Fruit fly (Drosophila melanogaster) Kc167 (cell line): ENCODE measurements around the gene dnt.

Source experiments
- Myc ChIP-seq: fragments of >200 bp; optimal IDR thresholded peaks from 2 replicates; lab custom pipeline; 2017; ENCODE audit warnings: missing external identifiers
- Sin3A ChIP-seq: fragments of >200 bp; optimal IDR thresholded peaks from 2 replicates; lab custom pipeline; 2018; ENCODE audit warnings: missing external identifiers
- h ChIP-seq: fragments of >200 bp; optimal IDR thresholded peaks from 3 replicates; lab custom pipeline; 2018; ENCODE audit warnings: missing external identifiers
- insv ChIP-seq: fragments of >200 bp; optimal IDR thresholded peaks from 3 replicates; lab custom pipeline; 2018; ENCODE audit warnings: missing external identifiers
- psq ChIP-seq: fragments of >200 bp; optimal IDR thresholded peaks from 2 replicates; lab custom pipeline; 2017; ENCODE audit warnings: missing external identifiers
- ttk ChIP-seq: sonication (Bioruptor generic); optimal IDR thresholded peaks from 2 replicates; lab custom pipeline; 2017; ENCODE audit warnings: missing external identifiers

The dnt gene

DNA sequence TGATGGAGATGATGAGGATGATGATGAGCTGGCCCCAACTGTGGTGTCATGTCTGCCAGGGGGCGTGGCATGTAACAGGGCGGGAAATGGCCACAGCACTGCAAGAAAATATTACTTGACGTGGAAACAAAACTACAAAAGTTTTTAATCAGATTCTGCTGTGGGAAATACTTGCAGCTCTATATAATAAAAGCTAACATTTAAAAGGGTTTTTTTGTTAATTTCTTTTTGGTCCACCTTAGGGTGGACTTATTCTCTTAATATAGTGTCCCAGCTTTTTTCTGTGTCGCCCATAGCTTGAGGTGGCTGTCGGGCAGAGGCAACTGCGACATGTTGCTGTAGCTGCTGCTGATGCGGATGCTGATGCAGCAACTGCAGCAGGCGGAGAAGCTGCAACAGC is 34.4 kb downstream of the dnt start:
- TF ChIP-seq psq (lab: Kevin White, UChicago) (no peak), insv (lab: Kevin White, UChicago) (no peak), h (lab: Kevin White, UChicago) (no peak), Myc (no peak), Sin3A (no peak), ttk (lab: Kevin White, UChicago) (no peak)

DNA sequence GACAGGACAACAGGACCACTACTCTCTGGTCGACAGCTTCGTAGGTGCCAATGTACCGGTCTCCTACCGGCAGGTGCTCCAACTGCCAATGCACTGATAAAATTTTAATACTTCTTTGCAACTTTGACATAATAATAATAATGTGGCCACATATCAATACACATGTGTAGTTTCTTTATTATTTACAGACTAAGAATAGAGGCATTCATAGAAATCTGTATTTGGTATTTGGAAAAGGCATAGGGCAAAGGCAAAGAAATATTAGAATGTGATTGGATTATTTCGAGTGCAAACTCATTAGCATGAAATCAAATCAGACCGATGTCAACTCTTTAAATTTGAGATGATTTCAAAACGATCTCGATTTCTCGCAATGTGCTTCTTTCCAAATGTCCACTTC is 35.2 kb downstream of the dnt start:
- TF ChIP-seq ttk (lab: Kevin White, UChicago) (no peak), insv (lab: Kevin White, UChicago) (no peak), Sin3A (no peak)

DNA sequence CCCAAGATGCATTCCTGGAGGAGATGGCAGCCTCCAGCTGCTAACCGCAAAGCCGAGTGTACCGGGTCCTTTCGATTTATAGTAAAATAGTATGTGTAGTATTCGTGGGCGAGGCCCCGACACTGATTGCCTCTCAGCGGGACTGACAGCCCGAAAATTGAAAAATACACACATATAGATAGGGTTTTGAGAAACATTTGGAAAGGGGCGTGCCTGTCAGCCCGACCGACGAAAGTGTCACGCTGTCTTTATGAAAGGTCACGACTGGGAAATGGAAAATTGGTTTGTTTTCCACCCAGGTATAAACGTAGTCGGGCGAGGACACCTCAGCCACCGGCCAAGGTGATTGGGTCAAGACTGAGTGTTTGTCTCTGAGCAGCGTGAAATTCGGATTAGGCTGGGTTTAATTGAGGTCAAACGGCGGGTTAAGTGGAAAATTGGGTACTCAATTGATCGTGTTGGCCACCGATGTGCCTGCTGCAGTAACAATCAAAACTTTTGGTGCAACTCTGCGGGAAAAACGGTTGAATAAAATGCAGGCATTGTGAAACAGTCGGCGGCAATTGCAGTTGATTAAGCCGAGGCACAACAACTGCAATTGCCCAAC is 36.1 kb downstream of the dnt start:
- TF ChIP-seq Myc, result no peak
- no peak for TF ChIP-seq psq (lab: Kevin White, UChicago)
- no peak for TF ChIP-seq insv (lab: Kevin White, UChicago)
- TF ChIP-seq Sin3A, result no peak
- no peak for TF ChIP-seq h (lab: Kevin White, UChicago)
- TF ChIP-seq ttk (lab: Kevin White, UChicago), result no peak

DNA sequence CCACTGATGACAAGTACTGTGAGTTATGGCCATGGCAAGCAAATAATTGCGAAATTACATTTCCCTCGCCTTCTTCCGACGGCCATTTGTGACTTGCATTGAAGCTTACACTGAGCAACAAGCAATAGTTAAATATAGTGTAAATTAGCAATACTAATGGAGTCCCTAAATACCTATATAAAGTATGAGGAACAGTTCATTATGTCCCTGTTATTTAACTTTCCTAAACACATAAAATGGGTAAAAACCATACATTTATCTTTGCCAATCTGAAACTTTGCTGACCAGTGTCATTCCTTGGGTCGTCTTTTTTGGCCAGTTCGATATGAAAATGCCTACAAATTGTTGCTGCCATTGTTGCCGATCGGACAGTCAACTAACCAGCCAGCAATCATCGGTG is 37.6 kb downstream of the dnt start:
- TF ChIP-seq psq (lab: Kevin White, UChicago), result no peak
- TF ChIP-seq ttk (lab: Kevin White, UChicago), result no peak
- no peak for TF ChIP-seq insv (lab: Kevin White, UChicago)
- no peak for TF ChIP-seq Myc
- TF ChIP-seq h (lab: Kevin White, UChicago), result no peak
- TF ChIP-seq Sin3A, result no peak

- TF ChIP-seq ttk (lab: Kevin White, UChicago) (no peak), Myc (no peak)
These were observed 38.3 kb downstream of the dnt start for dm6 chr2L:19324737-19325136.

- no peak for TF ChIP-seq Sin3A
- no peak for TF ChIP-seq insv (lab: Kevin White, UChicago)
- TF ChIP-seq Myc, result no peak
- TF ChIP-seq h (lab: Kevin White, UChicago), result no peak
- TF ChIP-seq ttk (lab: Kevin White, UChicago), result no peak
- no peak for TF ChIP-seq psq (lab: Kevin White, UChicago)
These were observed 39.5 kb downstream of the dnt start for dm6 chr2L:19323530-19324023.

DNA sequence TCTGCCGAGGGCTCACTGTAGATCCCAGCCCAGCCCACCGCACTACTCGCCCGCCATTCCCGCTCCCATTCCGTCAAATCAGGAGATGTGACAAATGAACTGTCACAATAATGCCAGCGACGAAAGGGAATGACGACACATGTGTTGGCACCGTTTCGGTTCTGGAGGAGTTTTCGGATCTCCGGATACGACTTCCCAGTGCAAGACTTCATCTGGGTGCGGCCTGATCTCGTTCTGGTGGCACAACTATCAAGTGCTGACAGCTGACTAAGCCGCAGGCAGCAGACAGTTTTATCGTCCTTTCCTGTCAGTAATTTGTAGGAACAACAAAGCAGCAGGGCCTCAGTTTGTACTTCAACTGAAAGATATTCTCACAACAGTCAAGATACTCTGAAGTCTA is 40.3 kb downstream of the dnt start:
- TF ChIP-seq Myc (no peak), h (lab: Kevin White, UChicago) (no peak), insv (lab: Kevin White, UChicago) (no peak), Sin3A (no peak), psq (lab: Kevin White, UChicago) (no peak), ttk (lab: Kevin White, UChicago) (no peak)

DNA sequence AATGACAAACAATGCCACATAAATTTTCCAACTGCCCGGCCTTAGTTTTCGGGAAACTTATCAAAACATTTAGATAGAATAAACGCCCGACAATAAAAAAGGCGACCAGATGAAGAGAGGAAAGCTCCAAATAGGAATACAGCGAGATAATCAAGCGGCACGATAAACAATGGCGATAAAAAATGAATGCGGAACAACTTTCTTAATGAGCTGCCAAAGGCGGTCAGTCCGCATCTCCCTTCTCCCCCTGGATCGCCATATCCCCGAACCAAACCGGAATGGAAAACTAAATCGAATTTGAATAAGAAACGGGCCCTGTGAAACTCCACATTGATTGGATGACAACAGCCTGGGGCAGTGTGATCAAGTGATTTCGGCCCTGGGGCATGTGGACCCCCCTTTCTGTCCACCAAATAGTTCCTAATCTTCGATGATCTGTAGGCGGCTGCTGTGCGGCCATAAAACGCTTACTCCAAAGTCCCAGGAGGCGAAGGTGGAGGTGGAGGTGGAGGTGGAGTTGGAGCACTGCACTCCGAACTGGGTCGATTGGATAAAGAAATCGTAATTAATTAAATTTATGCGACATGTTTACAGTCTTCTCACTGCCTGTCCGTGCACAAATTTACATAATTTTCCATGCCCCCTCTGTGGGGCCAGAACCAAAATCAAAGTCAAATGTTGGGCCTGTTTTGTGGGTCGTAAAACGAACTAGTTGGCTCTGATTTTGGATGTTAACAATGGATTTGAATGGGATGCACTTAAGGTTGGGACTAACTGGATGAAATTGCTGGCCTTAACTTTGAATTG is 42.0 kb downstream of the dnt start:
- TF ChIP-seq insv (lab: Kevin White, UChicago) (no peak), h (lab: Kevin White, UChicago) (no peak), Sin3A (no peak), psq (lab: Kevin White, UChicago) (no peak)

- TF ChIP-seq psq (lab: Kevin White, UChicago) (no peak), ttk (lab: Kevin White, UChicago) (no peak), h (lab: Kevin White, UChicago) (no peak), insv (lab: Kevin White, UChicago) (no peak)
These were observed 43.7 kb downstream of the dnt start for dm6 chr2L:19319334-19319733.

DNA sequence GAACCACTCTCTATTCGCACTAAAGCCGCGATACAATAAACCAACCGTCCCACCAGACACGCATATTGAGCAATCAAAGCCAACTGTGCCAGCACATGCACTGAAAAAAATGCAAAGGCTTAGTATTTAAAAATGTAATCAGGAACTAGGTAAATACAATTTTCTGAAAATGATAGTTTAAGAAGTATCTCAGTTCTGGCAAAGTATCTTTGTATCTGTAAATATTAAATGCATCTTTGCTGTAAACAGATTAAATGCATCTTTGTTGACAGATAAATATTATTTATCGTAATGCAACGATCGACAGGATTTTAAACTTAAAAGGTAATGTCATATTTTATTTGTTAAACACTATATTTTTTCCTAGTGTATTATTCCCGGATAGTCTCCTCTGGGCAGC is 45.2 kb downstream of the dnt start:
- TF ChIP-seq Sin3A, result no peak
- no peak for TF ChIP-seq Myc
- no peak for TF ChIP-seq ttk (lab: Kevin White, UChicago)
- no peak for TF ChIP-seq insv (lab: Kevin White, UChicago)
- no peak for TF ChIP-seq psq (lab: Kevin White, UChicago)
- no peak for TF ChIP-seq h (lab: Kevin White, UChicago)

DNA sequence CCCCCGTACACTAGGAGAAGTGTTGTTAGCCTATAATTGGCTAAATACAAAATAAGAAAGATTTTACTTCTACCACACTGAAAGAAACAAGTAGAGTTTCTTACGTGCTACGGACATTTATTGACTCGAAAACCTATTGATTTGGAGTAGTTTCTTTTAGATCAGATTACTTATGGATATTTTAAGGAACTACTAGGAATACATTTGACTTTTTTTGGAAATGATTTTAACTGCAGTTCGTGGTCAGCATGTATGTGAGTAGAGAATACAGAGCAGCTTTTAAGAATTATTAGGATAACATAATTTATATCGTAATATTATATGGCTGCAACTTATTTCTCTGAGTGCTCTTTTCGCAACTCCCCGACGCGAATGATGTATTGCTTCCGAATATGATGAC is 48.4 kb downstream of the dnt start:
- no peak for TF ChIP-seq Myc
- TF ChIP-seq h (lab: Kevin White, UChicago), result no peak
- TF ChIP-seq Sin3A, result no peak
- TF ChIP-seq insv (lab: Kevin White, UChicago), result no peak
- no peak for TF ChIP-seq psq (lab: Kevin White, UChicago)
- no peak for TF ChIP-seq ttk (lab: Kevin White, UChicago)

- TF ChIP-seq Sin3A (no peak), ttk (lab: Kevin White, UChicago) (no peak), psq (lab: Kevin White, UChicago) (no peak), insv (lab: Kevin White, UChicago) (no peak), h (lab: Kevin White, UChicago) (no peak), Myc (no peak)
These were observed 49.6 kb downstream of the dnt start for dm6 chr2L:19313442-19313841.

DNA sequence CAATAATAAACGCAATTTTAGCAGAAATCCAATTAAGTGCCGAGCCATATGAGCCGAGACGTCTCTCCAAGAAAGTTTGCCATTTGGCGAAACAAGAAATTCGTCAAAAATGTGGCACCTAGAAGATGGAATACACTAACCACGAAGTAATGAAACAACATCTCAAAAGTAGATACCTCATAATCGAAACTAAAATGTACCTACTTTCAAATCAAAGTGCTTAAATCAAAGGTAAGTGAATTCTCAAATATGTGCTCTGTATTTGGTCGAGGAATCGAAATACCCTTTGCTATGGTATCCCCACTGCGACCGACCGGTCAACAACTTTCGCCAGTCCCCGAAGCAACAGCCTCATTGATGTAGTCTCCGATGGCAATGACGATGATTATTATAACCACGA is 55.4 kb downstream of the dnt start:
- no peak for TF ChIP-seq ttk (lab: Kevin White, UChicago)
- TF ChIP-seq insv (lab: Kevin White, UChicago), result no peak
- no peak for TF ChIP-seq Sin3A
- no peak for TF ChIP-seq Myc
- TF ChIP-seq psq (lab: Kevin White, UChicago), result no peak
- no peak for TF ChIP-seq h (lab: Kevin White, UChicago)
